Fruit fly (Drosophila melanogaster) whole organism, embryonic: Measurements from ENCODE around the gene insv.

Source experiments
- Ada2b ChIP-seq: fragments of 200-800 bp; sonication (Bioruptor generic); IDR thresholded peaks from 2 replicates; pipeline ENCODE4 v1.3.6; 2022; ENCODE audit warnings: missing biosample characterization, missing genetic modification characterization
- Aef1 ChIP-seq: fragments of 200-800 bp; sonication (Bioruptor generic); IDR thresholded peaks from 3 replicates; pipeline ENCODE4 v1.3.6; 2022; ENCODE audit warnings: missing biosample characterization, missing genetic modification characterization
- Antp ChIP-seq: fragments of 200-800 bp; sonication (Bioruptor generic); optimal IDR thresholded peaks from 3 replicates; lab custom pipeline; 2016; ENCODE audit warnings: missing biosample characterization, missing genetic modification characterization
- B-H1 ChIP-seq: fragments of 200-800 bp; sonication (Bioruptor generic); IDR thresholded peaks from 3 replicates; pipeline ENCODE4 v1.3.6; 2022; ENCODE audit warnings: missing biosample characterization, missing genetic modification characterization
- CG10147 ChIP-seq: fragments of 200-800 bp; sonication (Bioruptor generic); optimal IDR thresholded peaks from 2 replicates; lab custom pipeline; 2019; ENCODE audit warnings: missing biosample characterization, mild to moderate bottlenecking, missing genetic modification characterization, moderate library complexity
- CG11504 ChIP-seq: fragments of 200-800 bp; sonication (Bioruptor generic); optimal IDR thresholded peaks from 3 replicates; lab custom pipeline; 2019; ENCODE audit warnings: missing biosample characterization, mild to moderate bottlenecking, missing genetic modification characterization, moderate library complexity
- CG14014 ChIP-seq: fragments of 200-800 bp; sonication (Bioruptor generic); IDR thresholded peaks from 2 replicates; pipeline ENCODE4 v1.3.6; 2022; ENCODE audit warnings: missing biosample characterization, missing genetic modification characterization
- CG15269 ChIP-seq: fragments of 200-800 bp; sonication (Bioruptor generic); optimal IDR thresholded peaks from 2 replicates; lab custom pipeline; 2018; ENCODE audit warnings: missing biosample characterization, mild to moderate bottlenecking, missing genetic modification characterization, moderate library complexity
- CG18599 ChIP-seq: fragments of 200-800 bp; sonication (Bioruptor generic); optimal IDR thresholded peaks from 3 replicates; lab custom pipeline; 2017; ENCODE audit warnings: missing biosample characterization, missing genetic modification characterization, mild to moderate bottlenecking, moderate library complexity, missing genetic modification reagents
- CG30403 ChIP-seq: fragments of 200-800 bp; sonication (Bioruptor generic); optimal IDR thresholded peaks from 3 replicates; lab custom pipeline; 2016; ENCODE audit warnings: missing biosample characterization, missing genetic modification characterization
- CG3281 ChIP-seq: fragments of 200-800 bp; sonication (Bioruptor generic); optimal IDR thresholded peaks from 3 replicates; lab custom pipeline; 2017; ENCODE audit warnings: missing biosample characterization, mild to moderate bottlenecking, missing genetic modification characterization
- CG3995 ChIP-seq: fragments of 200-800 bp; sonication (Bioruptor generic); optimal IDR thresholded peaks from 3 replicates; lab custom pipeline; 2016; ENCODE audit warnings: missing biosample characterization, missing genetic modification characterization
- CG43689 ChIP-seq: fragments of 200-800 bp; sonication (Bioruptor generic); IDR thresholded peaks from 2 replicates; pipeline ENCODE4 v1.3.6; 2022; ENCODE audit warnings: missing biosample characterization, missing genetic modification characterization
- CG6654 ChIP-seq: fragments of 200-800 bp; sonication (Bioruptor generic); optimal IDR thresholded peaks from 2 replicates; lab custom pipeline; 2017; ENCODE audit warnings: missing biosample characterization, mild to moderate bottlenecking, missing genetic modification characterization
- CG6813 ChIP-seq: fragments of 200-800 bp; sonication (Bioruptor generic); optimal IDR thresholded peaks from 2 replicates; lab custom pipeline; 2017; ENCODE audit warnings: missing biosample characterization, missing genetic modification characterization, mild to moderate bottlenecking, moderate library complexity, missing genetic modification reagents
- CG8290 ChIP-seq, 3 experiments: fragments of 200-800 bp; sonication (Bioruptor generic); optimal IDR thresholded peaks; 2 replicates each; lab custom pipeline; 2016 to 2019; ENCODE audit warnings: missing biosample characterization in 3 of 3, missing genetic modification characterization in 3 of 3, mild to moderate bottlenecking in 2 of 3, moderate library complexity in 1 of 3
- HLHmδ ChIP-seq: fragments of 200-800 bp; sonication (Bioruptor generic); optimal IDR thresholded peaks from 2 replicates; lab custom pipeline; 2018; ENCODE audit warnings: missing biosample characterization, mild to moderate bottlenecking, missing genetic modification characterization, moderate library complexity
- NfI ChIP-seq: fragments of 200-800 bp; sonication (Bioruptor generic); optimal IDR thresholded peaks from 3 replicates; lab custom pipeline; 2018; ENCODE audit warnings: missing biosample characterization, mild to moderate bottlenecking, missing genetic modification characterization, moderate library complexity
- Poxn ChIP-seq: fragments of 200-800 bp; sonication (Bioruptor generic); IDR thresholded peaks from 2 replicates; pipeline ENCODE4 v1.3.6; 2022; ENCODE audit warnings: missing biosample characterization, missing genetic modification characterization
- amos ChIP-seq: fragments of 200-800 bp; sonication (Bioruptor generic); IDR thresholded peaks from 2 replicates; pipeline ENCODE4 v1.3.6; 2022; ENCODE audit warnings: missing biosample characterization, missing genetic modification characterization; ENCODE audit not compliant: partially characterized antibody
- ash1 ChIP-seq: fragments of 200-800 bp; sonication (Bioruptor generic); optimal IDR thresholded peaks from 2 replicates; lab custom pipeline; 2018; ENCODE audit warnings: missing biosample characterization, mild to moderate bottlenecking, missing genetic modification characterization
- fd96Cb ChIP-seq: fragments of 200-800 bp; sonication (Bioruptor generic); optimal IDR thresholded peaks from 2 replicates; lab custom pipeline; 2018; ENCODE audit warnings: missing biosample characterization, mild to moderate bottlenecking, missing genetic modification characterization, moderate library complexity
- grau ChIP-seq: fragments of 200-800 bp; optimal IDR thresholded peaks from 3 replicates; lab custom pipeline; 2019; ENCODE audit warnings: missing biosample characterization, mild to moderate bottlenecking, missing genetic modification characterization, moderate library complexity
- sens-2 ChIP-seq: fragments of 200-800 bp; sonication (Bioruptor generic); IDR thresholded peaks from 2 replicates; pipeline ENCODE4 v1.3.6; 2022; ENCODE audit warnings: missing biosample characterization, missing genetic modification characterization
- slbo ChIP-seq: fragments of 200-800 bp; sonication (Bioruptor generic); IDR thresholded peaks from 2 replicates; pipeline ENCODE4 v1.3.6; 2022; ENCODE audit warnings: missing biosample characterization, missing genetic modification characterization
- ttk ChIP-seq: fragments of 200-800 bp; sonication (Bioruptor generic); IDR thresholded peaks from 2 replicates; pipeline ENCODE4 v2.1.2; 2022; ENCODE audit warnings: missing biosample characterization, missing genetic modification characterization
- tup ChIP-seq: fragments of 200-800 bp; sonication (Bioruptor generic); optimal IDR thresholded peaks from 2 replicates; lab custom pipeline; 2016; ENCODE audit warnings: missing biosample characterization, mild to moderate bottlenecking, missing genetic modification characterization, moderate library complexity
- twi ChIP-seq: fragments of 200-800 bp; optimal IDR thresholded peaks from 2 replicates; lab custom pipeline; 2019; ENCODE audit warnings: missing biosample characterization, mild to moderate bottlenecking, missing genetic modification characterization, moderate library complexity

insv gene

dm6 chr2L:2528097-2528496, 48.7 kb downstream of the insv start (continued):
- TF ChIP-seq CG3281 (GFP tag; lab: Kevin White, UChicago): peak; percentile 26
- no peak for TF ChIP-seq HLHmδ
- TF ChIP-seq ttk (GFP tag; lab: Robert Waterston, UW): peak; percentile 12; the same call in 1 of the 2 replicates
- peak; percentile 54 for TF ChIP-seq CG11504
- no peak for TF ChIP-seq amos (GFP tag; lab: Robert Waterston, UW)
- TF ChIP-seq CG3995 (GFP tag; lab: Kevin White, UChicago): no peak
- 0 out of 3 replicates have a peak, but pooled peaks have one; percentile 19 for TF ChIP-seq Aef1
- no peak for TF ChIP-seq CG6654 (GFP tag; lab: Kevin White, UChicago)
- peak; percentile 70 for TF ChIP-seq CG18599 (GFP tag; lab: Kevin White, UChicago)
- peak; percentile 41 for TF ChIP-seq Antp (GFP tag; lab: Kevin White, UChicago)
- TF ChIP-seq grau: peak; percentile 26
- TF ChIP-seq CG6813 (GFP tag; lab: Kevin White, UChicago): peak; percentile 10
- 0 out of 2 replicates have a peak, but pooled peaks have one; percentile 18 for TF ChIP-seq sens-2
- peak; percentile 13 for TF ChIP-seq fd96Cb (tag; lab: Kevin White, UChicago)
- no peak for TF ChIP-seq CG43689 (GFP tag; lab: Robert Waterston, UW)
- TF ChIP-seq CG8290 (GFP tag; optimal IDR thresholded peaks at IDR 0.05; lab: Kevin White, UChicago): no peak
- TF ChIP-seq CG8290 (tag; optimal IDR thresholded peaks at IDR 0.05; lab: Kevin White, UChicago): peak in 1 of 2 experiments; percentile 70
- peak; percentile 23; the same call in 1 of the 2 replicates for TF ChIP-seq slbo (GFP tag; lab: Robert Waterston, UW)
- TF ChIP-seq Poxn: 0 out of 2 replicates have a peak, but pooled peaks have one; percentile 7
- peak; percentile 39 for TF ChIP-seq CG15269 (tag; lab: Kevin White, UChicago)
- 0 out of 2 replicates have a peak, but pooled peaks have one; percentile 38 for TF ChIP-seq CG14014 (GFP tag; lab: Robert Waterston, UW)
- peak; percentile 48 for TF ChIP-seq NfI
- TF ChIP-seq Ada2b (GFP tag; lab: Robert Waterston, UW): peak; percentile 38; the same call in 1 of the 2 replicates
- no peak for TF ChIP-seq B-H1 (GFP tag; lab: Robert Waterston, UW)
- TF ChIP-seq ash1: no peak
- TF ChIP-seq tup (GFP tag; lab: Kevin White, UChicago): no peak
- no peak for TF ChIP-seq twi
- no peak for TF ChIP-seq CG10147
- peak; percentile 19 for TF ChIP-seq CG30403 (GFP tag; lab: Kevin White, UChicago)
